Worm (Caenorhabditis elegans) whole organism, young adult: ENCODE results near the gene flp-9.

Experiments used
- B0035.1 ChIP-seq: sonication (generic microtip); optimal IDR thresholded peaks from 2 replicates; lab custom pipeline; 2016; ENCODE audit warnings: missing genetic modification characterization, mild to moderate bottlenecking, missing compliant biosample characterization, missing genotype, missing genetic modification reagents
- B0336.3 ChIP-seq: fragments of 200-800 bp; sonication (Bioruptor generic); IDR thresholded peaks from 2 replicates; pipeline ENCODE4 v1.3.6; 2022; ENCODE audit warnings: missing genetic modification characterization, missing compliant biosample characterization
- C06A6.2 ChIP-seq: fragments of 200-800 bp; sonication (Bioruptor generic); conservative IDR thresholded peaks from 2 replicates; pipeline ENCODE4 v1.3.6; 2022; ENCODE audit warnings: missing genetic modification characterization, missing compliant biosample characterization
- F23B12.7 ChIP-seq: sonication (generic microtip); optimal IDR thresholded peaks from 2 replicates; lab custom pipeline; 2017; ENCODE audit warnings: missing genetic modification characterization, mild to moderate bottlenecking, missing compliant biosample characterization, antibody characterized with exemption, moderate library complexity; ENCODE audit not compliant: insufficient read depth
- F33H1.4 ChIP-seq: fragments of 200-800 bp; sonication (Bioruptor generic); IDR thresholded peaks from 2 replicates; pipeline ENCODE4 v1.3.6; 2022; ENCODE audit warnings: missing genetic modification reagents, missing genetic modification characterization, missing compliant biosample characterization
- F52B5.7 ChIP-seq: sonication (generic microtip); optimal IDR thresholded peaks from 2 replicates; lab custom pipeline; 2016; ENCODE audit warnings: mild to moderate bottlenecking, missing genetic modification characterization, missing compliant biosample characterization
- Y67H2A.10 ChIP-seq: fragments of 200-800 bp; sonication (Bioruptor generic); conservative IDR thresholded peaks from 2 replicates; pipeline ENCODE4 v1.3.6; 2022; ENCODE audit warnings: missing genetic modification reagents, missing genetic modification characterization, missing compliant biosample characterization
- Y79H2A.3 ChIP-seq: fragments of 200-800 bp; sonication (Bioruptor generic); conservative IDR thresholded peaks from 2 replicates; pipeline ENCODE4 v1.3.6; 2022; ENCODE audit warnings: missing genetic modification reagents, missing genetic modification characterization, missing compliant biosample characterization
- akir-1 ChIP-seq: fragments of 200-800 bp; sonication (Bioruptor generic); optimal IDR thresholded peaks from 2 replicates; lab custom pipeline; 2018; ENCODE audit warnings: mild to moderate bottlenecking, missing genetic modification characterization, moderate library complexity, missing compliant biosample characterization
- aptf-2 ChIP-seq: fragments of 200-800 bp; sonication (Bioruptor generic); conservative IDR thresholded peaks from 2 replicates; pipeline ENCODE4 v1.3.6; 2022; ENCODE audit warnings: missing genetic modification reagents, missing genetic modification characterization, missing compliant biosample characterization
- aptf-3 ChIP-seq: fragments of 200-800 bp; sonication (Bioruptor generic); IDR thresholded peaks from 2 replicates; pipeline ENCODE4 v1.3.6; 2022; ENCODE audit warnings: missing genetic modification characterization, missing compliant biosample characterization
- atf-7 ChIP-seq: sonication (generic microtip); optimal IDR thresholded peaks from 2 replicates; lab custom pipeline; 2017; ENCODE audit warnings: mild to moderate bottlenecking, missing genetic modification characterization, missing compliant biosample characterization
- attf-3 ChIP-seq: fragments of 200-800 bp; sonication (Bioruptor generic); conservative IDR thresholded peaks from 2 replicates; pipeline ENCODE4 v1.3.6; 2022; ENCODE audit warnings: missing genetic modification reagents, missing genetic modification characterization, missing compliant biosample characterization
- attf-5 ChIP-seq: fragments of 200-800 bp; sonication (Bioruptor generic); optimal IDR thresholded peaks from 2 replicates; lab custom pipeline; 2018; ENCODE audit warnings: mild to moderate bottlenecking, missing genetic modification characterization, missing compliant biosample characterization
- bed-2 ChIP-seq: fragments of 200-800 bp; sonication (Bioruptor generic); IDR thresholded peaks from 2 replicates; pipeline ENCODE4 v1.3.6; 2022; ENCODE audit warnings: missing genetic modification reagents, missing genetic modification characterization, missing compliant biosample characterization
- ccch-3 ChIP-seq: fragments of 200-800 bp; sonication (Bioruptor generic); optimal IDR thresholded peaks from 2 replicates; lab custom pipeline; 2018; ENCODE audit warnings: mild to moderate bottlenecking, missing genetic modification characterization, missing compliant biosample characterization
- cebp-2 ChIP-seq: fragments of 200-800 bp; sonication (Bioruptor generic); IDR thresholded peaks from 2 replicates; pipeline ENCODE4 v1.3.6; 2022; ENCODE audit warnings: missing genetic modification characterization, missing compliant biosample characterization
- ceh-27 ChIP-seq: fragments of 200-800 bp; sonication (Bioruptor generic); optimal IDR thresholded peaks from 2 replicates; lab custom pipeline; 2018; ENCODE audit warnings: mild to moderate bottlenecking, missing genetic modification characterization, moderate library complexity, missing compliant biosample characterization
- ceh-91 ChIP-seq: fragments of 200-800 bp; sonication (Bioruptor generic); IDR thresholded peaks from 2 replicates; pipeline ENCODE4 v1.3.6; 2022; ENCODE audit warnings: missing genetic modification reagents, missing genetic modification characterization, missing compliant biosample characterization
- chd-7 ChIP-seq: sonication (generic microtip); optimal IDR thresholded peaks from 2 replicates; lab custom pipeline; 2016; ENCODE audit warnings: mild to moderate bottlenecking, missing genetic modification characterization, moderate library complexity, missing compliant biosample characterization
- dox-1 ChIP-seq: fragments of 200-800 bp; sonication (Bioruptor generic); IDR thresholded peaks from 2 replicates; pipeline ENCODE4 v1.3.6; 2022; ENCODE audit warnings: missing genetic modification reagents, missing genetic modification characterization, missing compliant biosample characterization
- dpl-1 ChIP-seq: fragments of 150-350 bp; optimal IDR thresholded peaks from 2 replicates; lab custom pipeline; 2014; ENCODE audit warnings: missing biosample characterization, missing genetic modification reagents, missing genetic modification characterization
- egl-44 ChIP-seq: fragments of 200-800 bp; sonication (Bioruptor generic); IDR thresholded peaks from 2 replicates; pipeline ENCODE4 v1.3.6; 2022; ENCODE audit warnings: missing genetic modification reagents, missing genetic modification characterization, missing compliant biosample characterization
- egrh-3 ChIP-seq: fragments of 200-800 bp; sonication (Bioruptor generic); IDR thresholded peaks from 2 replicates; pipeline ENCODE4 v1.3.6; 2022; ENCODE audit warnings: missing genetic modification reagents, missing genetic modification characterization, missing compliant biosample characterization
- ets-4 ChIP-seq: fragments of 200-800 bp; sonication (Bioruptor generic); optimal IDR thresholded peaks from 2 replicates; lab custom pipeline; 2018; ENCODE audit warnings: mild to moderate bottlenecking, missing genetic modification characterization, missing compliant biosample characterization
- gei-17 ChIP-seq: fragments of 200-800 bp; sonication (Bioruptor generic); optimal IDR thresholded peaks from 2 replicates; lab custom pipeline; 2018; ENCODE audit warnings: mild to moderate bottlenecking, missing genetic modification characterization, missing compliant biosample characterization
- him-1 ChIP-seq: sonication (generic microtip); optimal IDR thresholded peaks from 2 replicates; lab custom pipeline; 2016; ENCODE audit warnings: missing genotype, missing genetic modification reagents, missing genetic modification characterization, missing compliant biosample characterization
- let-526 ChIP-seq: fragments of 200-800 bp; sonication (Bioruptor generic); IDR thresholded peaks from 2 replicates; pipeline ENCODE4 v1.3.6; 2022; ENCODE audit warnings: missing genetic modification reagents, missing genetic modification characterization, missing compliant biosample characterization
- lsl-1 ChIP-seq: fragments of 200-800 bp; sonication (Bioruptor generic); optimal IDR thresholded peaks from 2 replicates; lab custom pipeline; 2018; ENCODE audit warnings: mild to moderate bottlenecking, missing genetic modification characterization, moderate library complexity, missing compliant biosample characterization
- lsy-27 ChIP-seq: sonication (generic microtip); optimal IDR thresholded peaks from 2 replicates; lab custom pipeline; 2017; ENCODE audit warnings: missing genetic modification characterization, mild to moderate bottlenecking, missing compliant biosample characterization, antibody characterized with exemption, missing genotype, borderline replicate concordance; ENCODE audit not compliant: insufficient read depth
- madf-10 ChIP-seq: sonication (generic microtip); optimal IDR thresholded peaks from 2 replicates; lab custom pipeline; 2016; ENCODE audit warnings: mild to moderate bottlenecking, missing genetic modification characterization, missing compliant biosample characterization
- madf-3 ChIP-seq: fragments of 200-800 bp; sonication (Bioruptor generic); IDR thresholded peaks from 2 replicates; pipeline ENCODE4 v1.3.6; 2022; ENCODE audit warnings: missing genetic modification reagents, missing genetic modification characterization, missing compliant biosample characterization
- madf-8 ChIP-seq: fragments of 200-800 bp; sonication (Bioruptor generic); conservative IDR thresholded peaks from 2 replicates; pipeline ENCODE4 v1.3.6; 2022; ENCODE audit warnings: missing genetic modification reagents, missing genetic modification characterization, missing compliant biosample characterization
- mxl-1 ChIP-seq: sonication (generic microtip); optimal IDR thresholded peaks from 2 replicates; lab custom pipeline; 2016; ENCODE audit warnings: missing genetic modification characterization, missing compliant biosample characterization
- nhr-179 ChIP-seq: sonication (generic microtip); optimal IDR thresholded peaks from 2 replicates; lab custom pipeline; 2016; ENCODE audit warnings: mild to moderate bottlenecking, missing genetic modification characterization, missing compliant biosample characterization
- nhr-27 ChIP-seq: fragments of 200-800 bp; sonication (Bioruptor generic); optimal IDR thresholded peaks from 2 replicates; lab custom pipeline; 2018; ENCODE audit warnings: mild to moderate bottlenecking, missing genetic modification characterization, moderate library complexity, missing compliant biosample characterization
- pbrm-1 ChIP-seq: fragments of 200-800 bp; sonication (Bioruptor generic); IDR thresholded peaks from 2 replicates; pipeline ENCODE4 v1.3.6; 2022; ENCODE audit warnings: missing genetic modification reagents, missing genetic modification characterization, missing compliant biosample characterization
- sdz-38 ChIP-seq: sonication (generic microtip); optimal IDR thresholded peaks from 2 replicates; lab custom pipeline; 2016; ENCODE audit warnings: missing genotype, missing genetic modification characterization, missing compliant biosample characterization
- snpc-1.3 ChIP-seq: sonication (generic microtip); optimal IDR thresholded peaks from 2 replicates; lab custom pipeline; 2017; ENCODE audit warnings: missing genetic modification characterization, mild to moderate bottlenecking, missing compliant biosample characterization, antibody characterized with exemption, moderate library complexity, missing genotype, missing genetic modification reagents; ENCODE audit not compliant: insufficient read depth
- snpc-4 ChIP-seq, 5 experiments: fragments of 150-350 bp in 1 of 5; sonication (generic microtip) in 4 of 5; optimal IDR thresholded peaks; 2 replicates each; lab custom pipeline; 2014 to 2018; ENCODE audit warnings: missing genetic modification characterization in 5 of 5, missing biosample characterization in 3 of 5, antibody characterized with exemption in 2 of 5, mild to moderate bottlenecking in 2 of 5, missing compliant biosample characterization in 2 of 5, missing genotype in 2 of 5, moderate library complexity in 2 of 5, missing genetic modification reagents in 1 of 5
- tbp1 ChIP-seq: fragments of 200-800 bp; sonication (Bioruptor generic); optimal IDR thresholded peaks from 2 replicates; lab custom pipeline; 2018; ENCODE audit warnings: mild to moderate bottlenecking, missing genetic modification characterization, missing compliant biosample characterization
- zfh-2 ChIP-seq: fragments of 200-800 bp; sonication (Bioruptor generic); conservative IDR thresholded peaks from 2 replicates; pipeline ENCODE4 v1.3.6; 2022; ENCODE audit warnings: missing genetic modification reagents, missing genetic modification characterization, missing compliant biosample characterization
- zim-3 ChIP-seq: sonication (generic microtip); optimal IDR thresholded peaks from 2 replicates; lab custom pipeline; 2017; ENCODE audit warnings: mild to moderate bottlenecking, missing genetic modification characterization, moderate library complexity, missing compliant biosample characterization
- ztf-28 ChIP-seq: fragments of 200-800 bp; sonication (Bioruptor generic); IDR thresholded peaks from 2 replicates; pipeline ENCODE4 v1.3.6; 2022; ENCODE audit warnings: missing genetic modification reagents, missing genetic modification characterization, missing compliant biosample characterization

The flp-9 gene

DNA sequence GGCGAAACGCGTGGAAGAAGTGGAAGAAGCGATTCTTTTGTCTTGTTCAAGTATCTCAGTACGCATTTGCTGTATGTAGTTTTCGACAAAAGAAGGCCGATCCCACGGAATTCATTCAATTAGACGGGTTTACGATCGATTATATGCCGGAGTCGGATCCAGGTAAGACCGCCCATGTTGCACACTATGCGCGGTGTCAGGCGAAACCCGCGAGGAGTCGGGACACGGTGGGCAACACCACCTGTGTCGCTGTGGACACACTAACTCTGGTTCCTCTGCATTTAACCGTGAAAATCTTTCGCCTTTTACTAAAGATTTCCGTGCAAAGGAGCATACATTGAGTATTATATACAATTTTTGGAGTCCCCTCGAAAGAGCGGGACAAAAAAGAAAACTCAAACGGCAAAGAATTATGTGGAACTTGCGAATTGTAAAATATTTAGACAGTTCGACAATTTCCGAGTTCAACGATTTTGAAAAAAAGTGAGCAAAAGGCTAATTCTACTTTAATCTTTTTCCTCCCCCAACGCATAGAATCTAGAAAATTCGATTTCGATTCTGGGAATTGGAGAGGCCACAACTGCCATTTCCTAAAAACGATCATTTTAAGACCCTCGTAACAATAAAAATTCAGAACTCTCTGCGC, 24.6 kb upstream of the flp-9 start (continued):
- TF ChIP-seq ccch-3 (GFP tag; lab: Kevin White, UChicago) (no peak), madf-8 (peak; percentile 40), F23B12.7 (tag; lab: Kevin White, UChicago) (no peak), dpl-1 (GFP tag; lab: Kevin White, UChicago) (no peak), Y79H2A.3 (no peak), let-526 (GFP tag; lab: Robert Waterston, UW) (no peak)

DNA sequence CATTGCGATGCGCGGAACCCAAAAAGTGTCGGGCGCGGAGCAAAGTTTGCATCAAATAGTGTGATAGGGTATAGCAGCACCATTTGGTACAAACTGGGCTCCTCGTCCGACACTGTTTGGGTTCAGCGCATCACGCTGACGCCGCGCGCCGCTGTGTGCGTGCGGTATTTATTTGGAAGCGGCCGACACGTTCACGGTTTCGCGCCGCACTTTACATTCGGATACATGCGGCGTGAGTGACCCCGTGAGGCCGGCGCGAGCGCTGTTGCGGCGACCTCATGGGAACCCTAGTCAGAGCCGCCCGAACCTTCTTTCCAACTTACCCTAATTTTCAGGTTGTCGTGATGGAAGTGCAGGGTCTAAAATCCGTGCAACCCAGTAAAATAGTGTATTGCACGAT, 23.6 kb upstream of the flp-9 start:
- TF ChIP-seq aptf-2 (no peak), tbp1 (GFP tag; lab: Kevin White, UChicago) (no peak), ceh-91 (no peak), sdz-38 (tag; lab: Kevin White, UChicago) (no peak), madf-3 (no peak), snpc-4 (GFP tag; optimal IDR thresholded peaks at IDR 0.05; lab: Kevin White, UChicago) (no peak), snpc-4 (tag; optimal IDR thresholded peaks at IDR 0.05; lab: Kevin White, UChicago) (peak in 1 of 4 experiments; percentile 46), zfh-2 (GFP tag; lab: Robert Waterston, UW) (peak; percentile 89), madf-10 (no peak), ets-4 (GFP tag; lab: Kevin White, UChicago) (no peak), egrh-3 (GFP tag; lab: Robert Waterston, UW) (peak; percentile 39; the same call in 1 of the 2 replicates), cebp-2 (GFP tag; lab: Robert Waterston, UW) (no peak), egl-44 (no peak), bed-2 (no peak), nhr-179 (tag; lab: Kevin White, UChicago) (no peak)

DNA sequence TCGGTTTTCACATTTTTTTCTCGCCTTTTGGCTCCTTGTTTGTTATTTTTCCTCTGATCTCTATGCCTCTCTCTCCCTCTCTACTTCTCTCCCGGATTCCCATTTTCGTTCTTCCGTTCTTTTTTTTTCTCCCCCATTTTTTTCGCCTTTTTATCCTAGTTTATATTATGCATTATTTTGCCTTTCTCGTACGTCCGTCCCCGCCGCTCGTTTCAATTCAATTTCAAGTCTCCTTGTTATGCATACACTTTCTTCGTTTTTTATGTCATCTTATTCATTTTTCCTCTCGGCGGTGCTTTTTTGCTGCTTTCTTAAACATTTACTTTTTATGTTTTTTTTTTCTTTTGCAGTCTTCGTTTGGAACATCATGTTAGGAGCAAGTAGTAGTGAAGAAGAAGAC, 16.1 kb upstream of the flp-9 start, which contains the start of gene unc-31:
Gene unc-31 (plus strand): TSS at position 349 of the 400 bp plus-strand sequence.
- TF ChIP-seq nhr-27 (no peak), B0035.1 (tag; lab: Kevin White, UChicago) (no peak), cebp-2 (GFP tag; lab: Robert Waterston, UW) (no peak), mxl-1 (tag; lab: Kevin White, UChicago) (no peak), gei-17 (GFP tag; lab: Kevin White, UChicago) (no peak), Y67H2A.10 (GFP tag; lab: Robert Waterston, UW) (no peak), F52B5.7 (no peak), B0336.3 (GFP tag; lab: Robert Waterston, UW) (no peak), aptf-3 (GFP tag; lab: Robert Waterston, UW) (no peak), atf-7 (no peak), zim-3 (no peak), lsy-27 (tag; lab: Kevin White, UChicago) (no peak), lsl-1 (no peak)

DNA sequence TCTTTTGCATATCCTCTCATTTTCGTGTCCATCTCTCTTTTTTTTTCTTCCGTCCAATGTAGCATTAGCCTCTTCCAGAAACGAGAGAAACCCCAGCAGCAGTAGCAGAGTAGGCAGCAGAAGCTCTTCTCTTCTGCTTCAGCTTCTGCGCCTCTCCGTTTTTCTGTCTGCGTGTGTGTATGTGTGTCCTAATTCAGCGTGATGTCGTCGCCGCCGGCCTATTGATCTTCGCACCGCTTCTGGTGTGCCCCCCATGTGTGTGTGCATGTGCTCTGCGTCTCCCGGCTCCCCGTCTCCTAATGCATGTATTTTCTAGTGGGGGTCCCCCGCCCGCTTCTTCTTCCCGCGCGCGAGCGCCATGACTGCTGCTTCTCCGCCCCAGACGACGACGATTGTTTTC, 14.0 kb upstream of the flp-9 start:
- TF ChIP-seq akir-1 (GFP tag; lab: Kevin White, UChicago) (no peak), dox-1 (GFP tag; lab: Robert Waterston, UW) (no peak), chd-7 (tag; lab: Kevin White, UChicago) (peak; percentile 15), C06A6.2 (GFP tag; lab: Robert Waterston, UW) (no peak), atf-7 (no peak), ztf-28 (GFP tag; lab: Robert Waterston, UW) (no peak), ceh-27 (GFP tag; lab: Kevin White, UChicago) (peak; percentile 51), F23B12.7 (tag; lab: Kevin White, UChicago) (no peak), attf-3 (GFP tag; lab: Robert Waterston, UW) (0 out of 2 replicates have a peak, but pooled peaks have one; percentile 49), attf-5 (GFP tag; lab: Kevin White, UChicago) (peak; percentile 5), him-1 (tag; lab: Kevin White, UChicago) (no peak), pbrm-1 (GFP tag; lab: Robert Waterston, UW) (0 out of 2 replicates have a peak, but pooled peaks have one; percentile 57), F33H1.4 (GFP tag; lab: Robert Waterston, UW) (no peak), snpc-1.3 (tag; lab: Kevin White, UChicago) (no peak)
